Fruit fly (Drosophila melanogaster) whole organism, prepupa: ENCODE results near the gene CG31251.

Experiments used
- Blimp-1 ChIP-seq: fragments of 200-800 bp; sonication (Bioruptor generic); optimal IDR thresholded peaks from 3 replicates; lab custom pipeline; 2017; ENCODE audit warnings: missing biosample characterization, missing genetic modification characterization, mild to moderate bottlenecking, moderate library complexity, missing genetic modification reagents
- CG10631 ChIP-seq: fragments of 200-800 bp; sonication (Bioruptor generic); optimal IDR thresholded peaks from 2 replicates; lab custom pipeline; 2016; ENCODE audit warnings: missing biosample characterization, missing genetic modification characterization
- CG11294 ChIP-seq: fragments of 200-800 bp; sonication (Bioruptor generic); IDR thresholded peaks from 2 replicates; pipeline ENCODE4 v1.3.6; 2022; ENCODE audit warnings: missing biosample characterization, missing genetic modification characterization
- CG11902 ChIP-seq: fragments of 200-800 bp; sonication (Bioruptor generic); optimal IDR thresholded peaks from 3 replicates; lab custom pipeline; 2016; ENCODE audit warnings: missing biosample characterization, missing genetic modification characterization
- CG15336 ChIP-seq: fragments of 200-800 bp; sonication (Bioruptor generic); IDR thresholded peaks from 2 replicates; pipeline ENCODE4 v1.3.6; 2022; ENCODE audit warnings: missing biosample characterization, missing genetic modification characterization
- CG1621 ChIP-seq: fragments of 200-800 bp; sonication (Bioruptor generic); optimal IDR thresholded peaks from 3 replicates; lab custom pipeline; 2018; ENCODE audit warnings: missing biosample characterization, mild to moderate bottlenecking, missing genetic modification characterization
- CG16779 ChIP-seq: fragments of 200-800 bp; sonication (Bioruptor generic); optimal IDR thresholded peaks from 3 replicates; lab custom pipeline; 2017; ENCODE audit warnings: missing biosample characterization, mild to moderate bottlenecking, missing genetic modification characterization
- CG3032 ChIP-seq: fragments of 200-800 bp; optimal IDR thresholded peaks from 2 replicates; lab custom pipeline; 2019; ENCODE audit warnings: missing biosample characterization, mild to moderate bottlenecking, missing genetic modification characterization, moderate library complexity
- CG31627 ChIP-seq: fragments of 200-800 bp; sonication (Bioruptor generic); optimal IDR thresholded peaks from 3 replicates; lab custom pipeline; 2016; ENCODE audit warnings: missing biosample characterization, missing genetic modification characterization
- CG34406 ChIP-seq: fragments of 200-800 bp; sonication (Bioruptor generic); optimal IDR thresholded peaks from 3 replicates; lab custom pipeline; 2016; ENCODE audit warnings: missing biosample characterization, missing genetic modification characterization
- CG3919 ChIP-seq: fragments of 200-800 bp; sonication (Bioruptor generic); optimal IDR thresholded peaks from 3 replicates; lab custom pipeline; 2016; ENCODE audit warnings: missing biosample characterization, missing genetic modification characterization
- CG6163 ChIP-seq: fragments of 200-800 bp; sonication (Bioruptor generic); IDR thresholded peaks from 3 replicates; pipeline ENCODE4 v1.3.6; 2022; ENCODE audit warnings: missing biosample characterization, missing genetic modification characterization
- CG6276 ChIP-seq: fragments of 200-800 bp; sonication (Bioruptor generic); optimal IDR thresholded peaks from 2 replicates; lab custom pipeline; 2017; ENCODE audit warnings: missing biosample characterization, mild to moderate bottlenecking, missing genetic modification characterization
- CG6792 ChIP-seq: fragments of 200-800 bp; sonication (Bioruptor generic); optimal IDR thresholded peaks from 3 replicates; lab custom pipeline; 2016; ENCODE audit warnings: missing biosample characterization, missing genetic modification characterization
- CG6808 ChIP-seq: fragments of 200-800 bp; sonication (Bioruptor generic); optimal IDR thresholded peaks from 3 replicates; lab custom pipeline; 2017; ENCODE audit warnings: missing biosample characterization, missing genetic modification characterization, mild to moderate bottlenecking, moderate library complexity, missing genetic modification reagents
- CG6854 ChIP-seq: fragments of 200-800 bp; sonication (Bioruptor generic); optimal IDR thresholded peaks from 2 replicates; lab custom pipeline; 2017; ENCODE audit warnings: missing biosample characterization, mild to moderate bottlenecking, missing genetic modification characterization
- CG7368 ChIP-seq: fragments of 200-800 bp; sonication (Bioruptor generic); optimal IDR thresholded peaks from 3 replicates; lab custom pipeline; 2016; ENCODE audit warnings: missing biosample characterization, missing genetic modification characterization
- CG8119 ChIP-seq: fragments of 200-800 bp; sonication (Bioruptor generic); IDR thresholded peaks from 3 replicates; pipeline ENCODE4 v1.3.6; 2022; ENCODE audit warnings: missing biosample characterization, missing genetic modification characterization
- CG8319 ChIP-seq: fragments of 200-800 bp; sonication (Bioruptor generic); optimal IDR thresholded peaks from 3 replicates; lab custom pipeline; 2016; ENCODE audit warnings: missing biosample characterization, missing genetic modification characterization
- CG8632 ChIP-seq: fragments of 200-800 bp; sonication (Bioruptor generic); optimal IDR thresholded peaks from 3 replicates; lab custom pipeline; 2016; ENCODE audit warnings: missing biosample characterization, missing genetic modification characterization
- CG9139 ChIP-seq: fragments of 200-800 bp; sonication (Bioruptor generic); optimal IDR thresholded peaks from 3 replicates; lab custom pipeline; 2017; ENCODE audit warnings: missing biosample characterization, mild to moderate bottlenecking, missing genetic modification characterization
- Eip75B ChIP-seq: fragments of 200-800 bp; sonication (Bioruptor generic); optimal IDR thresholded peaks from 3 replicates; lab custom pipeline; 2016; ENCODE audit warnings: missing biosample characterization, missing genetic modification characterization
- Eip78C ChIP-seq: fragments of 200-800 bp; sonication (Bioruptor generic); peaks from one replicate; lab custom pipeline; 2016; ENCODE audit warnings: missing biosample characterization, missing genetic modification characterization
- Eip93F ChIP-seq: fragments of 200-800 bp; sonication (Bioruptor generic); optimal IDR thresholded peaks from 2 replicates; lab custom pipeline; 2016; ENCODE audit warnings: missing biosample characterization, mild to moderate bottlenecking, missing genetic modification characterization
- Ets21C ChIP-seq: fragments of 200-800 bp; sonication (Bioruptor generic); optimal IDR thresholded peaks from 3 replicates; lab custom pipeline; 2016; ENCODE audit warnings: missing biosample characterization, missing genetic modification characterization
- Ets96B ChIP-seq: fragments of 200-800 bp; optimal IDR thresholded peaks from 2 replicates; lab custom pipeline; 2019; ENCODE audit warnings: missing biosample characterization, mild to moderate bottlenecking, missing genetic modification characterization, moderate library complexity
- Hr39 ChIP-seq: fragments of 200-800 bp; sonication (Bioruptor generic); optimal IDR thresholded peaks from 2 replicates; lab custom pipeline; 2016; ENCODE audit warnings: missing biosample characterization, missing genetic modification characterization
- Hr4 ChIP-seq: fragments of 200-800 bp; sonication (Bioruptor generic); optimal IDR thresholded peaks from 3 replicates; lab custom pipeline; 2016; ENCODE audit warnings: missing biosample characterization, missing genetic modification characterization
- Lpt ChIP-seq: fragments of 200-800 bp; sonication (Bioruptor generic); optimal IDR thresholded peaks from 3 replicates; lab custom pipeline; 2016; ENCODE audit warnings: missing biosample characterization, missing genetic modification characterization
- Met ChIP-seq: fragments of 200-800 bp; sonication (Bioruptor generic); optimal IDR thresholded peaks from 3 replicates; lab custom pipeline; 2016; ENCODE audit warnings: missing biosample characterization, missing genetic modification characterization
- OdsH ChIP-seq: fragments of 200-800 bp; sonication (Bioruptor generic); optimal IDR thresholded peaks from 3 replicates; lab custom pipeline; 2016; ENCODE audit warnings: missing biosample characterization, missing genetic modification characterization
- Sox14 ChIP-seq: fragments of 200-800 bp; sonication (Bioruptor generic); optimal IDR thresholded peaks from 3 replicates; lab custom pipeline; 2016; ENCODE audit warnings: missing biosample characterization, missing genetic modification characterization
- acj6 ChIP-seq: fragments of 200-800 bp; sonication (Bioruptor generic); optimal IDR thresholded peaks from 3 replicates; lab custom pipeline; 2016; ENCODE audit warnings: missing biosample characterization, missing genetic modification characterization
- dsx ChIP-seq: fragments of 200-800 bp; optimal IDR thresholded peaks from 3 replicates; lab custom pipeline; 2019; ENCODE audit warnings: missing biosample characterization, mild to moderate bottlenecking, missing genetic modification characterization, moderate library complexity; ENCODE audit not compliant: poor library complexity, severe bottlenecking
- eg ChIP-seq: fragments of 200-800 bp; sonication (Bioruptor generic); IDR thresholded peaks from 3 replicates; pipeline ENCODE4 v1.3.6; 2022; ENCODE audit warnings: missing biosample characterization, missing genetic modification characterization
- esn ChIP-seq: fragments of 200-800 bp; sonication (Bioruptor generic); optimal IDR thresholded peaks from 2 replicates; lab custom pipeline; 2016; ENCODE audit warnings: missing biosample characterization, mild to moderate bottlenecking, missing genetic modification characterization, moderate library complexity
- fkh ChIP-seq: fragments of 200-800 bp; sonication (Bioruptor generic); optimal IDR thresholded peaks from 3 replicates; lab custom pipeline; 2017; ENCODE audit warnings: missing biosample characterization, mild to moderate bottlenecking, missing genetic modification characterization, moderate library complexity
- lz ChIP-seq: fragments of 200-800 bp; sonication (Bioruptor generic); optimal IDR thresholded peaks from 3 replicates; lab custom pipeline; 2016; ENCODE audit warnings: missing biosample characterization, missing genetic modification characterization
- net ChIP-seq: fragments of 200-800 bp; sonication (Bioruptor generic); optimal IDR thresholded peaks from 3 replicates; lab custom pipeline; 2016; ENCODE audit warnings: missing biosample characterization, missing genetic modification characterization
- pdm3 ChIP-seq: fragments of 200-800 bp; sonication (Bioruptor generic); optimal IDR thresholded peaks from 3 replicates; lab custom pipeline; 2016; ENCODE audit warnings: missing biosample characterization, missing genetic modification characterization
- salr ChIP-seq, 2 experiments: fragments of 200-800 bp; sonication (Bioruptor generic); optimal IDR thresholded peaks; 3 replicates each; lab custom pipeline; 2016 to 2018; ENCODE audit warnings: missing biosample characterization in 2 of 2, missing genetic modification characterization in 2 of 2, mild to moderate bottlenecking in 1 of 2
- spab ChIP-seq: fragments of 200-800 bp; sonication (Bioruptor generic); optimal IDR thresholded peaks from 2 replicates; lab custom pipeline; 2017; ENCODE audit warnings: missing biosample characterization, mild to moderate bottlenecking, missing genetic modification characterization, missing genetic modification reagents
- ss ChIP-seq, 2 experiments: fragments of 200-800 bp; sonication (Bioruptor generic); optimal IDR thresholded peaks; 2 replicates in 1 of 2; 3 replicates in 1 of 2; lab custom pipeline; 2017 to 2018; ENCODE audit warnings: mild to moderate bottlenecking in 2 of 2, missing biosample characterization in 2 of 2, missing genetic modification characterization in 2 of 2, moderate library complexity in 1 of 2
- topi ChIP-seq: fragments of 200-800 bp; sonication (Bioruptor generic); optimal IDR thresholded peaks from 3 replicates; lab custom pipeline; 2016; ENCODE audit warnings: missing biosample characterization, missing genetic modification characterization

The CG31251 gene

DNA sequence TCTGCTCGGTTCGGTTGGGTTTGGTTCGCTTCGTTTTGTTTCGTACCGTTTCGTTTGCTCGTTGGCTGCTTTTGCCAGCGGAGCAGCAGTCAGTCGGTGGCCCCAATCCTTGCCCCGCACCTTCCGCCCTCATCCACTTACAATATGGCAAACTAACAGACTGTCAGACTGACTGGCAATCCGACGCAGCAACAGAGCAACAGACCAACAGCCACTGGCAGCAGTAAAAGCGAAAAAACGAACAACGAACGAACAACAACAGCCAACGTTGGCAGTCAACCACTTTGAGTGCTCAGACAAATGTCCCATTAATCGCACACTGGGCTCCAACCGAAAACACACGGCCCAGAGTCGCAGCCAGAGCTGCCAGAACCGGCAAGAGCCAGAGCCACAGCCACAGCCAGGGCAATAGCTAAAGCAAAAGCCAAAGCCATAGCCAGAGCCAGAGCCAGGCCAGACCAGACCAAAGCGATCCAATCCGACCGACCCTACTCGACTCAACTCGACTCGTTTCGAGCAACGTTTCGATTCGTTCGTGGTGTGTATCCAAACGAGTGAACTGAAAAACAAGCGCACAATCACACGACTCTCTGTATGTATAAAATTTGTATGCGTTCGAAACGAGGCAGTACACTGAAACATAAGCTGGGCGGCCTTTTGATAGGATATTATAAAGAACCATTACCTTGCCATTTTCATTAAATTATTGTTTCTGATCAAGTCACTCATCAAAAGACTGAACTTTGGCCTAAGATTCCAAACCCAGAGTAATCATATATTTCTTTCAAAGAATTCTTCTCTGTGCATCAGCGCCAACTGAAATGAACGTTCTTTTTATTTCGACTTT is 19.2 kb upstream of the CG31251 start (continued):
- TF ChIP-seq eg (peak; percentile 100), topi (GFP tag; lab: Kevin White, UChicago) (peak; percentile 100), CG1621 (tag; lab: Kevin White, UChicago) (peak; percentile 99), CG6808 (GFP tag; lab: Kevin White, UChicago) (peak; percentile 99), Sox14 (peak; percentile 100), CG9139 (GFP tag; lab: Kevin White, UChicago) (peak; percentile 99), Ets21C (GFP tag; lab: Kevin White, UChicago) (peak; percentile 100), net (GFP tag; lab: Kevin White, UChicago) (peak; percentile 100), CG3032 (peak; percentile 100), ss (GFP tag; optimal IDR thresholded peaks at IDR 0.05; lab: Kevin White, UChicago) (peak; percentile 100), CG31627 (GFP tag; lab: Kevin White, UChicago) (peak; percentile 100), spab (GFP tag; lab: Kevin White, UChicago) (peak; percentile 100), salr (GFP tag; optimal IDR thresholded peaks at IDR 0.05; lab: Kevin White, UChicago) (peak; percentile 100), esn (GFP tag; lab: Kevin White, UChicago) (peak; percentile 100), Met (GFP tag; lab: Kevin White, UChicago) (peak; percentile 100), CG6163 (GFP tag; lab: Robert Waterston, UW) (peak; percentile 100), CG15336 (GFP tag; lab: Robert Waterston, UW) (peak; percentile 100), Eip78C (GFP tag; lab: Kevin White, UChicago) (peak; percentile 100), CG8319 (GFP tag; lab: Kevin White, UChicago) (peak; percentile 100), CG16779 (tag; lab: Kevin White, UChicago) (peak; percentile 99), Blimp-1 (peak; percentile 97), CG6792 (GFP tag; lab: Kevin White, UChicago) (peak; percentile 100), fkh (GFP tag; lab: Kevin White, UChicago) (peak; percentile 91), Hr4 (GFP tag; lab: Kevin White, UChicago) (peak; percentile 100), Eip75B (GFP tag; lab: Kevin White, UChicago) (peak; percentile 100), CG34406 (GFP tag; lab: Kevin White, UChicago) (peak; percentile 100), Eip93F (peak; percentile 100), lz (GFP tag; lab: Kevin White, UChicago) (peak; percentile 100), Ets96B (tag; lab: Kevin White, UChicago) (peak; percentile 100), CG8632 (GFP tag; lab: Kevin White, UChicago) (peak; percentile 100), acj6 (peak; percentile 100), Lpt (GFP tag; lab: Kevin White, UChicago) (peak; percentile 100), CG11902 (GFP tag; lab: Kevin White, UChicago) (peak; percentile 100), CG11294 (GFP tag; lab: Robert Waterston, UW) (peak; percentile 100), CG7368 (GFP tag; lab: Kevin White, UChicago) (peak; percentile 100), pdm3 (peak; percentile 100), CG3919 (GFP tag; lab: Kevin White, UChicago) (peak; percentile 100), CG8119 (peak; percentile 100)
- TF ChIP-seq, all 60 proteins: peak for 60

- TF ChIP-seq CG10631 (GFP tag; lab: Kevin White, UChicago) (peak; percentile 96), ss (GFP tag; optimal IDR thresholded peaks at IDR 0.05; lab: Kevin White, UChicago) (peak; percentile 86 to 91), CG16779 (tag; lab: Kevin White, UChicago) (peak; percentile 89), Eip75B (GFP tag; lab: Kevin White, UChicago) (peak; percentile 97), CG3919 (GFP tag; lab: Kevin White, UChicago) (peak; percentile 98), Blimp-1 (peak; percentile 78), CG11902 (GFP tag; lab: Kevin White, UChicago) (peak; percentile 94), Hr4 (GFP tag; lab: Kevin White, UChicago) (peak; percentile 98), dsx (GFP tag; lab: Kevin White, UChicago) (peak; percentile 94), salr (GFP tag; optimal IDR thresholded peaks at IDR 0.05; lab: Kevin White, UChicago) (peak; percentile 78 to 98), Met (GFP tag; lab: Kevin White, UChicago) (peak; percentile 96), lz (GFP tag; lab: Kevin White, UChicago) (peak; percentile 95), net (GFP tag; lab: Kevin White, UChicago) (peak; percentile 97), CG31627 (GFP tag; lab: Kevin White, UChicago) (peak; percentile 96), CG6854 (GFP tag; lab: Kevin White, UChicago) (peak; percentile 22), spab (GFP tag; lab: Kevin White, UChicago) (peak; percentile 94), CG8119 (peak; percentile 97), Ets96B (tag; lab: Kevin White, UChicago) (peak; percentile 93), CG6163 (GFP tag; lab: Robert Waterston, UW) (peak; percentile 91), OdsH (GFP tag; lab: Kevin White, UChicago) (peak; percentile 98), CG7368 (GFP tag; lab: Kevin White, UChicago) (peak; percentile 95), Hr39 (peak; percentile 96), CG6276 (peak; percentile 97), CG6808 (GFP tag; lab: Kevin White, UChicago) (peak; percentile 94), esn (GFP tag; lab: Kevin White, UChicago) (peak; percentile 96)
Observed at dm6 chr3R:17703024-17703690, 18.4 kb upstream of the CG31251 start.
